Fruit fly (Drosophila melanogaster) whole organism, embryonic: Measurements from ENCODE around the gene tbc.
A peak's percentile ranks its signal among the peaks of the same experiment; 100 is the strongest.

Source experiments
- Bdp1 ChIP-seq: fragments of 200-800 bp; sonication (Bioruptor generic); optimal IDR thresholded peaks from 3 replicates; lab custom pipeline; 2016; ENCODE audit warnings: missing biosample characterization, missing genetic modification characterization
- CG10543 ChIP-seq: fragments of 200-800 bp; sonication (Bioruptor generic); optimal IDR thresholded peaks from 3 replicates; lab custom pipeline; 2017; ENCODE audit warnings: missing biosample characterization, mild to moderate bottlenecking, missing genetic modification characterization, moderate library complexity
- CG12071 ChIP-seq: fragments of 200-800 bp; sonication (Bioruptor generic); optimal IDR thresholded peaks from 3 replicates; lab custom pipeline; 2018; ENCODE audit warnings: missing biosample characterization, mild to moderate bottlenecking, missing genetic modification characterization
- CG12659 ChIP-seq: fragments of 200-800 bp; sonication (Bioruptor generic); optimal IDR thresholded peaks from 3 replicates; lab custom pipeline; 2017; ENCODE audit warnings: mild to moderate bottlenecking, missing biosample characterization, missing genetic modification reagents, missing genetic modification characterization
- CG12744 ChIP-seq: fragments of 200-800 bp; sonication (Bioruptor generic); optimal IDR thresholded peaks from 2 replicates; lab custom pipeline; 2016; ENCODE audit warnings: missing biosample characterization, missing genetic modification characterization
- CG12942 ChIP-seq: fragments of 200-800 bp; sonication (Bioruptor generic); optimal IDR thresholded peaks from 3 replicates; lab custom pipeline; 2016; ENCODE audit warnings: missing biosample characterization, missing genetic modification characterization
- CG13296 ChIP-seq: fragments of 200-800 bp; sonication (Bioruptor generic); optimal IDR thresholded peaks from 3 replicates; lab custom pipeline; 2018; ENCODE audit warnings: missing biosample characterization, mild to moderate bottlenecking, missing genetic modification characterization
- CG14014 ChIP-seq: fragments of 200-800 bp; sonication (Bioruptor generic); IDR thresholded peaks from 2 replicates; pipeline ENCODE4 v1.3.6; 2022; ENCODE audit warnings: missing biosample characterization, missing genetic modification characterization
- CG15269 ChIP-seq: fragments of 200-800 bp; sonication (Bioruptor generic); optimal IDR thresholded peaks from 2 replicates; lab custom pipeline; 2018; ENCODE audit warnings: missing biosample characterization, mild to moderate bottlenecking, missing genetic modification characterization, moderate library complexity
- CG1602 ChIP-seq: fragments of 200-800 bp; sonication (Bioruptor generic); optimal IDR thresholded peaks from 3 replicates; lab custom pipeline; 2016; ENCODE audit warnings: missing biosample characterization, missing genetic modification characterization
- CG17385 ChIP-seq: fragments of 200-800 bp; sonication (Bioruptor generic); optimal IDR thresholded peaks from 3 replicates; lab custom pipeline; 2018; ENCODE audit warnings: missing biosample characterization, mild to moderate bottlenecking, missing genetic modification characterization
- CG18599 ChIP-seq: fragments of 200-800 bp; sonication (Bioruptor generic); optimal IDR thresholded peaks from 3 replicates; lab custom pipeline; 2017; ENCODE audit warnings: missing biosample characterization, missing genetic modification characterization, mild to moderate bottlenecking, moderate library complexity, missing genetic modification reagents
- CG2678 ChIP-seq: fragments of 200-800 bp; sonication (Bioruptor generic); optimal IDR thresholded peaks from 3 replicates; lab custom pipeline; 2019; ENCODE audit warnings: missing biosample characterization, mild to moderate bottlenecking, missing genetic modification characterization, moderate library complexity
- CG30431 ChIP-seq: fragments of 200-800 bp; sonication (Bioruptor generic); optimal IDR thresholded peaks from 2 replicates; lab custom pipeline; 2017; ENCODE audit warnings: missing biosample characterization, missing genetic modification characterization
- CG32532 ChIP-seq: fragments of 200-800 bp; sonication (Bioruptor generic); IDR thresholded peaks from 2 replicates; pipeline ENCODE4 v1.3.6; 2022; ENCODE audit warnings: missing biosample characterization, missing genetic modification characterization
- CG4360 ChIP-seq: fragments of 200-800 bp; sonication (Bioruptor generic); IDR thresholded peaks from 2 replicates; pipeline ENCODE4 v1.3.6; 2022; ENCODE audit warnings: missing biosample characterization, missing genetic modification characterization
- CG4424 ChIP-seq: fragments of 200-800 bp; sonication (Bioruptor generic); optimal IDR thresholded peaks from 3 replicates; lab custom pipeline; 2016; ENCODE audit warnings: missing biosample characterization, missing genetic modification characterization
- CG4730 ChIP-seq: fragments of 200-800 bp; sonication (Bioruptor generic); IDR thresholded peaks from 2 replicates; pipeline ENCODE4 v1.3.6; 2022; ENCODE audit warnings: missing biosample characterization, missing genetic modification characterization
- CG4820 ChIP-seq: fragments of 200-800 bp; sonication (Bioruptor generic); optimal IDR thresholded peaks from 3 replicates; lab custom pipeline; 2016; ENCODE audit warnings: missing biosample characterization, missing genetic modification characterization
- CG7928 ChIP-seq: fragments of 200-800 bp; sonication (Bioruptor generic); optimal IDR thresholded peaks from 2 replicates; lab custom pipeline; 2017; ENCODE audit warnings: missing biosample characterization, mild to moderate bottlenecking, missing genetic modification characterization
- CG7963 ChIP-seq: fragments of 200-800 bp; sonication (Bioruptor generic); IDR thresholded peaks from 3 replicates; pipeline ENCODE4 v1.3.6; 2022; ENCODE audit warnings: missing biosample characterization, missing genetic modification characterization; ENCODE audit not compliant: partially characterized antibody
- Camta ChIP-seq: fragments of 200-800 bp; sonication (Bioruptor generic); optimal IDR thresholded peaks from 2 replicates; lab custom pipeline; 2016; ENCODE audit warnings: missing biosample characterization, missing genetic modification characterization
- Dad ChIP-seq: fragments of 200-800 bp; sonication (Bioruptor generic); optimal IDR thresholded peaks from 3 replicates; lab custom pipeline; 2016; ENCODE audit warnings: missing biosample characterization, missing genetic modification characterization
- E2f2 ChIP-seq: fragments of 200-800 bp; sonication (Bioruptor generic); IDR thresholded peaks from 2 replicates; pipeline ENCODE4 v1.3.6; 2022; ENCODE audit warnings: missing biosample characterization, missing genetic modification characterization
- Ets65A ChIP-seq: fragments of 200-800 bp; sonication (Bioruptor generic); peaks from one replicate; lab custom pipeline; 2016; ENCODE audit warnings: missing biosample characterization, missing genetic modification characterization
- GATAe ChIP-seq: fragments of 200-800 bp; sonication (Bioruptor generic); conservative IDR thresholded peaks from 2 replicates; pipeline ENCODE4 v1.3.6; 2022; ENCODE audit warnings: missing biosample characterization, missing genetic modification characterization
- HLH4C ChIP-seq: fragments of 200-800 bp; sonication (Bioruptor generic); IDR thresholded peaks from 3 replicates; pipeline ENCODE4 v1.3.6; 2022; ENCODE audit warnings: missing biosample characterization, missing genetic modification characterization; ENCODE audit not compliant: partially characterized antibody
- Hr51 ChIP-seq, 2 experiments: fragments of 200-800 bp; sonication (Bioruptor generic); optimal IDR thresholded peaks; 2 replicates in 1 of 2; 3 replicates in 1 of 2; lab custom pipeline; 2016 to 2018; ENCODE audit warnings: missing biosample characterization in 2 of 2, missing genetic modification characterization in 2 of 2, mild to moderate bottlenecking in 1 of 2, moderate library complexity in 1 of 2
- Nf-YC ChIP-seq: fragments of 200-800 bp; optimal IDR thresholded peaks from 3 replicates; lab custom pipeline; 2019; ENCODE audit warnings: missing biosample characterization, mild to moderate bottlenecking, missing genetic modification characterization, moderate library complexity
- Pdp1 ChIP-seq, 2 experiments: fragments of 200-800 bp; sonication (Bioruptor generic); optimal IDR thresholded peaks; 3 replicates each; lab custom pipeline; 2016; ENCODE audit warnings: missing biosample characterization in 2 of 2, missing genetic modification characterization in 2 of 2, mild to moderate bottlenecking in 1 of 2, moderate library complexity in 1 of 2
- Sox102F ChIP-seq: fragments of 200-800 bp; sonication (Bioruptor generic); optimal IDR thresholded peaks from 2 replicates; lab custom pipeline; 2018; ENCODE audit warnings: missing biosample characterization, mild to moderate bottlenecking, missing genetic modification characterization, moderate library complexity
- caup ChIP-seq: fragments of 200-800 bp; sonication (Bioruptor generic); optimal IDR thresholded peaks from 3 replicates; lab custom pipeline; 2017; ENCODE audit warnings: missing biosample characterization, mild to moderate bottlenecking, missing genetic modification characterization, moderate library complexity; ENCODE audit not compliant: severe bottlenecking
- chn ChIP-seq: fragments of 200-800 bp; sonication (Bioruptor generic); optimal IDR thresholded peaks from 2 replicates; lab custom pipeline; 2016; ENCODE audit warnings: missing biosample characterization, missing genetic modification characterization
- cwo ChIP-seq: fragments of 200-800 bp; sonication (Bioruptor generic); optimal IDR thresholded peaks from 3 replicates; lab custom pipeline; 2017; ENCODE audit warnings: missing biosample characterization, missing genetic modification characterization, mild to moderate bottlenecking, moderate library complexity, missing genetic modification reagents
- dpn ChIP-seq, 2 experiments: fragments of 200-800 bp; sonication (Bioruptor generic); optimal IDR thresholded peaks; 3 replicates each; lab custom pipeline; 2016; ENCODE audit warnings: missing biosample characterization in 2 of 2, missing genetic modification characterization in 2 of 2
- ems ChIP-seq: fragments of 200-800 bp; sonication (Bioruptor generic); optimal IDR thresholded peaks from 3 replicates; lab custom pipeline; 2016; ENCODE audit warnings: missing biosample characterization, missing genetic modification characterization
- exex ChIP-seq: fragments of 200-800 bp; sonication (Bioruptor generic); optimal IDR thresholded peaks from 4 replicates; lab custom pipeline; 2018; ENCODE audit warnings: missing biosample characterization, mild to moderate bottlenecking, missing genetic modification characterization, moderate library complexity
- fu2 ChIP-seq: fragments of 200-800 bp; sonication (Bioruptor generic); optimal IDR thresholded peaks from 2 replicates; lab custom pipeline; 2016; ENCODE audit warnings: missing biosample characterization, missing genetic modification characterization
- gem ChIP-seq: fragments of 200-800 bp; sonication (Bioruptor generic); optimal IDR thresholded peaks from 2 replicates; lab custom pipeline; 2019; ENCODE audit warnings: missing biosample characterization, mild to moderate bottlenecking, missing genetic modification characterization, moderate library complexity
- hb ChIP-seq: fragments of 200-800 bp; sonication (Bioruptor generic); IDR thresholded peaks from 3 replicates; pipeline ENCODE4 v1.3.6; 2022; ENCODE audit warnings: missing biosample characterization, missing genetic modification characterization; ENCODE audit not compliant: partially characterized antibody
- hth ChIP-seq: fragments of >200 bp; optimal IDR thresholded peaks from 2 replicates; lab custom pipeline; 2017; ENCODE audit warnings: inconsistent platforms
- oc ChIP-seq: fragments of 200-800 bp; sonication (Bioruptor generic); optimal IDR thresholded peaks from 2 replicates; lab custom pipeline; 2018; ENCODE audit warnings: missing biosample characterization, mild to moderate bottlenecking, missing genetic modification characterization, moderate library complexity
- odd ChIP-seq: fragments of 200-800 bp; sonication (Bioruptor generic); optimal IDR thresholded peaks from 2 replicates; lab custom pipeline; 2017; ENCODE audit warnings: missing biosample characterization, mild to moderate bottlenecking, missing genetic modification characterization
- pnt ChIP-seq: fragments of 200-800 bp; sonication (Bioruptor generic); optimal IDR thresholded peaks from 3 replicates; lab custom pipeline; 2016; ENCODE audit warnings: missing biosample characterization, missing genetic modification characterization
- psq ChIP-seq: fragments of 200-800 bp; sonication (Bioruptor generic); optimal IDR thresholded peaks from 2 replicates; lab custom pipeline; 2017; ENCODE audit warnings: missing biosample characterization, missing genetic modification characterization
- ranshi ChIP-seq: fragments of 200-800 bp; sonication (Bioruptor generic); IDR thresholded peaks from 2 replicates; pipeline ENCODE4 v1.3.6; 2022; ENCODE audit warnings: missing biosample characterization, missing genetic modification characterization
- rib ChIP-seq: fragments of 200-800 bp; sonication (Bioruptor generic); IDR thresholded peaks from 2 replicates; pipeline ENCODE4 v1.3.6; 2022; ENCODE audit warnings: missing biosample characterization, missing genetic modification characterization
- sima ChIP-seq: fragments of 200-800 bp; sonication (Bioruptor generic); optimal IDR thresholded peaks from 2 replicates; lab custom pipeline; 2016; ENCODE audit warnings: missing biosample characterization, missing genetic modification characterization
- tin ChIP-seq: fragments of 200-800 bp; sonication (Bioruptor generic); optimal IDR thresholded peaks from 3 replicates; lab custom pipeline; 2016; ENCODE audit warnings: missing biosample characterization, missing genetic modification characterization
- zfh1 ChIP-seq: fragments of 200-800 bp; sonication (Bioruptor generic); IDR thresholded peaks from 3 replicates; pipeline ENCODE4 v1.3.6; 2022; ENCODE audit warnings: missing biosample characterization, missing genetic modification characterization

Gene tbc

dm6 chrX:20507785-20508184 is 58.7 kb downstream of the tbc start (continued):
- TF ChIP-seq CG4424 (GFP tag; lab: Kevin White, UChicago) (peak; percentile 58), CG2678 (tag; lab: Kevin White, UChicago) (peak; percentile 62), fu2 (GFP tag; lab: Kevin White, UChicago) (no peak), CG15269 (peak; percentile 57), Sox102F (GFP tag; lab: Kevin White, UChicago) (peak; percentile 59), CG7928 (no peak), CG12744 (GFP tag; lab: Kevin White, UChicago) (no peak), dpn (GFP tag; optimal IDR thresholded peaks at IDR 0.05; lab: Kevin White, UChicago) (peak; percentile 22 to 61), CG12071 (GFP tag; lab: Kevin White, UChicago) (no peak), HLH4C (GFP tag; lab: Robert Waterston, UW) (no peak), CG7963 (GFP tag; lab: Robert Waterston, UW) (no peak), ranshi (0 out of 2 replicates have a peak, but pooled peaks have one; percentile 24), exex (tag; lab: Kevin White, UChicago) (no peak), Bdp1 (GFP tag; lab: Kevin White, UChicago) (peak; percentile 9), psq (GFP tag; lab: Kevin White, UChicago) (no peak), CG4730 (GFP tag; lab: Robert Waterston, UW) (peak; percentile 30; the same call in 1 of the 2 replicates), CG17385 (GFP tag; lab: Kevin White, UChicago) (peak; percentile 55), sima (GFP tag; lab: Kevin White, UChicago) (no peak), hth (lab: Kevin White, UChicago) (no peak), Camta (GFP tag; lab: Kevin White, UChicago) (peak; percentile 18), CG1602 (GFP tag; lab: Kevin White, UChicago) (peak; percentile 31), CG12942 (GFP tag; lab: Kevin White, UChicago) (peak; percentile 30), gem (peak; percentile 68), E2f2 (GFP tag; lab: Robert Waterston, UW) (peak; percentile 34), oc (no peak), pnt (GFP tag; lab: Kevin White, UChicago) (peak; percentile 17), Ets65A (peak; percentile 29), hb (no peak), chn (GFP tag; lab: Kevin White, UChicago) (peak; percentile 3), CG10543 (GFP tag; lab: Kevin White, UChicago) (peak; percentile 23), CG13296 (peak; percentile 29), odd (GFP tag; lab: Kevin White, UChicago) (peak; percentile 23), CG14014 (peak; percentile 6; the same call in 1 of the 2 replicates), CG30431 (GFP tag; lab: Kevin White, UChicago) (peak; percentile 36), CG4820 (GFP tag; lab: Kevin White, UChicago) (peak; percentile 35), cwo (GFP tag; lab: Kevin White, UChicago) (peak; percentile 30), CG4360 (GFP tag; lab: Robert Waterston, UW) (no peak), zfh1 (peak; percentile 39; the same call in 1 of the 3 replicates), Hr51 (GFP tag; optimal IDR thresholded peaks at IDR 0.05; lab: Kevin White, UChicago) (peak in 1 of 2 experiments; percentile 67), rib (GFP tag; lab: Robert Waterston, UW) (no peak), CG18599 (peak; percentile 43), Dad (GFP tag; lab: Kevin White, UChicago) (peak; percentile 8), CG32532 (GFP tag; lab: Robert Waterston, UW) (peak; percentile 55; the same call in 1 of the 2 replicates), Nf-YC (peak; percentile 24), Pdp1 (GFP tag; optimal IDR thresholded peaks at IDR 0.05; lab: Kevin White, UChicago) (peak; percentile 18 to 45), ems (peak; percentile 41), tin (peak; percentile 61), CG12659 (GFP tag; lab: Kevin White, UChicago) (peak; percentile 29), GATAe (GFP tag; lab: Robert Waterston, UW) (no peak), caup (peak; percentile 40)
